Worm (Caenorhabditis elegans) whole organism, late embryonic: ENCODE measurements around the gene C34C12.9.
A peak's percentile ranks its signal among the peaks of the same experiment; 100 is the strongest.

Experiments used
- C08G9.2 ChIP-seq: sonication (generic microtip); optimal IDR thresholded peaks from 2 replicates; lab custom pipeline; 2016; ENCODE audit warnings: mild to moderate bottlenecking, missing genetic modification characterization, moderate library complexity, missing compliant biosample characterization
- C38D4.7 ChIP-seq: fragments of 200-800 bp; sonication (Bioruptor generic); optimal IDR thresholded peaks from 2 replicates; lab custom pipeline; 2018; ENCODE audit warnings: mild to moderate bottlenecking, missing genetic modification characterization, moderate library complexity, missing compliant biosample characterization
- K02D7.2 ChIP-seq: sonication (generic microtip); optimal IDR thresholded peaks from 2 replicates; lab custom pipeline; 2017; ENCODE audit warnings: mild to moderate bottlenecking, missing genetic modification characterization, missing compliant biosample characterization
- K09A11.1 ChIP-seq: sonication (generic microtip); optimal IDR thresholded peaks from 2 replicates; lab custom pipeline; 2017; ENCODE audit warnings: antibody characterized with exemption, mild to moderate bottlenecking, missing genetic modification characterization, missing compliant biosample characterization; ENCODE audit not compliant: insufficient read depth
- T23F11.4 ChIP-seq: fragments of 200-800 bp; sonication (Bioruptor generic); optimal IDR thresholded peaks from 2 replicates; lab custom pipeline; 2018; ENCODE audit warnings: mild to moderate bottlenecking, missing genetic modification characterization, missing compliant biosample characterization
- ama-1 ChIP-seq: fragments of 150-350 bp; optimal IDR thresholded peaks from 2 replicates; lab custom pipeline; 2014
- ceh-2 ChIP-seq: sonication (generic microtip); optimal IDR thresholded peaks from 2 replicates; lab custom pipeline; 2016; ENCODE audit warnings: missing genotype, missing genetic modification characterization, missing compliant biosample characterization
- ceh-31 ChIP-seq: sonication (generic microtip); optimal IDR thresholded peaks from 2 replicates; lab custom pipeline; 2016; ENCODE audit warnings: missing genetic modification characterization, missing compliant biosample characterization
- ceh-45 ChIP-seq: fragments of 200-800 bp; sonication (Bioruptor generic); IDR thresholded peaks from 2 replicates; pipeline ENCODE4 v1.3.6; 2022; ENCODE audit warnings: missing genetic modification reagents, missing genetic modification characterization, missing compliant biosample characterization
- ceh-6 ChIP-seq: fragments of 200-800 bp; sonication (Bioruptor generic); optimal IDR thresholded peaks from 2 replicates; lab custom pipeline; 2018; ENCODE audit warnings: mild to moderate bottlenecking, missing genetic modification characterization, missing compliant biosample characterization
- ceh-9 ChIP-seq: sonication (generic microtip); optimal IDR thresholded peaks from 2 replicates; lab custom pipeline; 2016; ENCODE audit warnings: mild to moderate bottlenecking, missing genetic modification characterization, inconsistent platforms, missing compliant biosample characterization
- elt-2 ChIP-seq: sonication (generic microtip); optimal IDR thresholded peaks from 2 replicates; lab custom pipeline; 2016; ENCODE audit warnings: missing genetic modification reagents, missing genetic modification characterization, missing compliant biosample characterization
- elt-4 ChIP-seq: sonication (generic microtip); optimal IDR thresholded peaks from 2 replicates; lab custom pipeline; 2016; ENCODE audit warnings: missing genetic modification characterization, missing compliant biosample characterization
- fkh-6 ChIP-seq: sonication (generic microtip); optimal IDR thresholded peaks from 2 replicates; lab custom pipeline; 2016; ENCODE audit warnings: missing genetic modification characterization, missing compliant biosample characterization
- gmeb-2 ChIP-seq: sonication (generic microtip); optimal IDR thresholded peaks from 2 replicates; lab custom pipeline; 2016; ENCODE audit warnings: missing genetic modification characterization, inconsistent platforms, missing compliant biosample characterization
- hlh-15 ChIP-seq: sonication (generic microtip); optimal IDR thresholded peaks from 2 replicates; lab custom pipeline; 2016; ENCODE audit warnings: missing genetic modification characterization, missing compliant biosample characterization
- hlh-6 ChIP-seq: sonication (generic microtip); optimal IDR thresholded peaks from 2 replicates; lab custom pipeline; 2016; ENCODE audit warnings: missing genotype, missing genetic modification characterization, missing compliant biosample characterization
- lim-6 ChIP-seq: sonication (generic microtip); optimal IDR thresholded peaks from 2 replicates; lab custom pipeline; 2016; ENCODE audit warnings: missing genetic modification characterization, missing compliant biosample characterization
- nhr-11 ChIP-seq: fragments of 150-350 bp; optimal IDR thresholded peaks from 2 replicates; lab custom pipeline; 2014; ENCODE audit warnings: missing biosample characterization, missing genetic modification characterization
- nhr-232 ChIP-seq: sonication (generic microtip); optimal IDR thresholded peaks from 2 replicates; lab custom pipeline; 2016; ENCODE audit warnings: missing genetic modification characterization, missing compliant biosample characterization
- npax-4 ChIP-seq: sonication (generic microtip); optimal IDR thresholded peaks from 2 replicates; lab custom pipeline; 2016; ENCODE audit warnings: missing genetic modification characterization, missing compliant biosample characterization
- odd-2 ChIP-seq: sonication (generic microtip); optimal IDR thresholded peaks from 2 replicates; lab custom pipeline; 2017; ENCODE audit warnings: antibody characterized with exemption, mild to moderate bottlenecking, missing genetic modification characterization, missing compliant biosample characterization
- pag-3 ChIP-seq: sonication (generic microtip); optimal IDR thresholded peaks from 2 replicates; lab custom pipeline; 2016; ENCODE audit warnings: missing compliant biosample characterization, missing genetic modification characterization, borderline replicate concordance
- pha-2 ChIP-seq: sonication (generic microtip); optimal IDR thresholded peaks from 2 replicates; lab custom pipeline; 2017; ENCODE audit warnings: mild to moderate bottlenecking, missing genetic modification characterization, missing compliant biosample characterization
- pha-4 ChIP-seq: fragments of 150-350 bp; optimal IDR thresholded peaks from 2 replicates; lab custom pipeline; 2018; ENCODE audit warnings: missing biosample characterization, missing genetic modification reagents, missing genetic modification characterization
- pqm-1 ChIP-seq: sonication (generic microtip); optimal IDR thresholded peaks from 2 replicates; lab custom pipeline; 2016; ENCODE audit warnings: missing genetic modification characterization, missing compliant biosample characterization
- ref-2 ChIP-seq: sonication (generic microtip); optimal IDR thresholded peaks from 2 replicates; lab custom pipeline; 2016; ENCODE audit warnings: missing genetic modification characterization, missing compliant biosample characterization
- sdc-2 ChIP-seq: sonication (generic microtip); optimal IDR thresholded peaks from 2 replicates; lab custom pipeline; 2016; ENCODE audit warnings: missing genotype, missing genetic modification characterization, missing compliant biosample characterization
- sox-2 ChIP-seq: fragments of 200-800 bp; sonication (Bioruptor generic); IDR thresholded peaks from 2 replicates; pipeline ENCODE4 v1.3.6; 2022; ENCODE audit warnings: missing genetic modification reagents, missing genetic modification characterization, missing compliant biosample characterization
- sox-4 ChIP-seq: sonication (generic microtip); optimal IDR thresholded peaks from 2 replicates; lab custom pipeline; 2017; ENCODE audit warnings: mild to moderate bottlenecking, missing genetic modification characterization, inconsistent platforms, missing compliant biosample characterization
- tbx-7 ChIP-seq: sonication (generic microtip); optimal IDR thresholded peaks from 2 replicates; lab custom pipeline; 2016; ENCODE audit warnings: missing genotype, missing genetic modification characterization, missing compliant biosample characterization
- ttx-3 ChIP-seq: sonication (generic microtip); optimal IDR thresholded peaks from 2 replicates; lab custom pipeline; 2016; ENCODE audit warnings: missing genetic modification reagents, missing genetic modification characterization, missing compliant biosample characterization
- unc-3 ChIP-seq, 2 experiments: fragments of 200-800 bp in 1 of 2; sonication (Bioruptor generic) in 1 of 2; sonication (generic microtip) in 1 of 2; conservative IDR thresholded peaks in 1 of 2; optimal IDR thresholded peaks in 1 of 2; 2 replicates each; pipeline versions ENCODE4 v1.3.6 to Lab custom; 2016 to 2022; ENCODE audit warnings: missing compliant biosample characterization in 2 of 2, missing genetic modification characterization in 2 of 2, missing genetic modification reagents in 1 of 2
- unc-55 ChIP-seq: sonication (generic microtip); optimal IDR thresholded peaks from 2 replicates; lab custom pipeline; 2017; ENCODE audit warnings: missing biosample characterization, missing genetic modification reagents, missing genetic modification characterization
- zip-5 ChIP-seq: sonication (generic microtip); optimal IDR thresholded peaks from 2 replicates; lab custom pipeline; 2016; ENCODE audit warnings: missing genetic modification characterization, missing compliant biosample characterization
- ztf-16 ChIP-seq: sonication (generic microtip); optimal IDR thresholded peaks from 2 replicates; lab custom pipeline; 2017; ENCODE audit warnings: missing genetic modification characterization, missing compliant biosample characterization

C34C12.9 gene

ce11 chrIII:3437139-3437538 lies 38.2 kb downstream of the C34C12.9 start:
- peak; percentile 43 for TF ChIP-seq unc-55 (GFP tag; lab: Kevin White, UChicago)
- TF ChIP-seq K09A11.1 (tag; lab: Kevin White, UChicago) = no peak
- TF ChIP-seq unc-3 (GFP tag; conservative IDR thresholded peaks at IDR 0.05; lab: Robert Waterston, UW) = no peak
- peak; percentile 17 for TF ChIP-seq unc-3 (tag; optimal IDR thresholded peaks at IDR 0.05; lab: Kevin White, UChicago)

- TF ChIP-seq pag-3 (no peak), tbx-7 (no peak), elt-2 (tag; lab: Kevin White, UChicago) (peak; percentile 90), fkh-6 (no peak), hlh-15 (tag; lab: Kevin White, UChicago) (no peak), gmeb-2 (no peak), odd-2 (no peak)
Observed at ce11 chrIII:3435152-3435551, 40.2 kb downstream of the C34C12.9 start.

- TF ChIP-seq hlh-6 (tag; lab: Kevin White, UChicago) (no peak), ceh-45 (GFP tag; lab: Robert Waterston, UW) (no peak), zip-5 (tag; lab: Kevin White, UChicago) (no peak), ceh-6 (GFP tag; lab: Kevin White, UChicago) (no peak), ttx-3 (tag; lab: Kevin White, UChicago) (no peak), sox-4 (tag; lab: Kevin White, UChicago) (no peak), ceh-9 (no peak), sdc-2 (tag; lab: Kevin White, UChicago) (no peak), elt-4 (tag; lab: Kevin White, UChicago) (no peak), K02D7.2 (tag; lab: Kevin White, UChicago) (no peak), ceh-2 (tag; lab: Kevin White, UChicago) (no peak), K09A11.1 (tag; lab: Kevin White, UChicago) (no peak), unc-55 (GFP tag; lab: Kevin White, UChicago) (no peak), nhr-232 (tag; lab: Kevin White, UChicago) (no peak), ama-1 (lab: Kevin White, UChicago) (no peak), pha-4 (tag; lab: Kevin White, UChicago) (no peak), C08G9.2 (tag; lab: Kevin White, UChicago) (no peak), nhr-11 (no peak), pqm-1 (tag; lab: Kevin White, UChicago) (no peak), sox-2 (GFP tag; lab: Robert Waterston, UW) (no peak)
Observed at ce11 chrIII:3431385-3431784, 43.9 kb downstream of the C34C12.9 start, which contains the start of gene K01A11.1. Gene K01A11.1 (minus strand): TSS chrIII:3431485.

- TF ChIP-seq pqm-1 (tag; lab: Kevin White, UChicago) (no peak), C38D4.7 (GFP tag; lab: Kevin White, UChicago) (no peak), pha-2 (tag; lab: Kevin White, UChicago) (no peak), ref-2 (tag; lab: Kevin White, UChicago) (no peak), unc-3 (GFP tag; conservative IDR thresholded peaks at IDR 0.05; lab: Robert Waterston, UW) (no peak), unc-3 (tag; optimal IDR thresholded peaks at IDR 0.05; lab: Kevin White, UChicago) (no peak), T23F11.4 (GFP tag; lab: Kevin White, UChicago) (no peak), K09A11.1 (tag; lab: Kevin White, UChicago) (no peak), ceh-2 (tag; lab: Kevin White, UChicago) (no peak), sox-4 (tag; lab: Kevin White, UChicago) (no peak), ttx-3 (tag; lab: Kevin White, UChicago) (no peak), nhr-11 (no peak), ztf-16 (tag; lab: Kevin White, UChicago) (no peak), lim-6 (no peak), odd-2 (no peak), nhr-232 (tag; lab: Kevin White, UChicago) (no peak), npax-4 (tag; lab: Kevin White, UChicago) (no peak), ceh-31 (tag; lab: Kevin White, UChicago) (no peak), gmeb-2 (no peak)
Observed at ce11 chrIII:3430667-3431066, 44.6 kb downstream of the C34C12.9 start.
